Fruit fly (Drosophila melanogaster) whole organism, embryonic: ENCODE data around the gene CG11726.

Experiments
- BtbVII ChIP-seq: fragments of 200-800 bp; sonication (Bioruptor generic); optimal IDR thresholded peaks from 3 replicates; lab custom pipeline; 2017; ENCODE audit warnings: missing biosample characterization, mild to moderate bottlenecking, missing genetic modification characterization
- C15 ChIP-seq: fragments of 200-800 bp; sonication (Bioruptor generic); IDR thresholded peaks from 3 replicates; pipeline ENCODE4 v1.3.6; 2022; ENCODE audit warnings: missing biosample characterization, missing genetic modification characterization
- CG10267 ChIP-seq: fragments of 200-800 bp; sonication (Bioruptor generic); optimal IDR thresholded peaks from 2 replicates; lab custom pipeline; 2018; ENCODE audit warnings: missing biosample characterization, mild to moderate bottlenecking, missing genetic modification characterization, moderate library complexity
- CG10274 ChIP-seq: fragments of 200-800 bp; sonication (Bioruptor generic); optimal IDR thresholded peaks from 3 replicates; lab custom pipeline; 2017; ENCODE audit warnings: missing biosample characterization, mild to moderate bottlenecking, missing genetic modification characterization
- CG10431 ChIP-seq: fragments of 200-800 bp; sonication (Bioruptor generic); optimal IDR thresholded peaks from 3 replicates; lab custom pipeline; 2018; ENCODE audit warnings: missing biosample characterization, mild to moderate bottlenecking, missing genetic modification characterization
- CG10543 ChIP-seq: fragments of 200-800 bp; sonication (Bioruptor generic); optimal IDR thresholded peaks from 3 replicates; lab custom pipeline; 2017; ENCODE audit warnings: missing biosample characterization, mild to moderate bottlenecking, missing genetic modification characterization, moderate library complexity
- CG11085 ChIP-seq: fragments of 200-800 bp; sonication (Bioruptor generic); IDR thresholded peaks from 2 replicates; pipeline ENCODE4 v1.3.6; 2022; ENCODE audit warnings: missing biosample characterization, missing genetic modification characterization
- CG11093 ChIP-seq: fragments of 200-800 bp; sonication (Bioruptor generic); IDR thresholded peaks from 3 replicates; pipeline ENCODE4 v1.3.6; 2022; ENCODE audit warnings: missing biosample characterization, missing genetic modification characterization
- CG11247 ChIP-seq: fragments of 200-800 bp; sonication (Bioruptor generic); IDR thresholded peaks from 2 replicates; pipeline ENCODE4 v1.3.6; 2022; ENCODE audit warnings: missing biosample characterization, missing genetic modification characterization
- CG16863 ChIP-seq: fragments of 200-800 bp; sonication (Bioruptor generic); optimal IDR thresholded peaks from 3 replicates; lab custom pipeline; 2016; ENCODE audit warnings: missing biosample characterization, missing genetic modification characterization
- CG17328 ChIP-seq: fragments of 200-800 bp; sonication (Bioruptor generic); IDR thresholded peaks from 2 replicates; pipeline ENCODE4 v1.3.6; 2022; ENCODE audit warnings: missing biosample characterization, missing genetic modification characterization
- CG2129 ChIP-seq: fragments of 200-800 bp; sonication (Bioruptor generic); IDR thresholded peaks from 2 replicates; pipeline ENCODE4 v1.3.6; 2022; ENCODE audit warnings: missing biosample characterization, missing genetic modification characterization; ENCODE audit not compliant: partially characterized antibody
- CG2199 ChIP-seq: fragments of 200-800 bp; sonication (Bioruptor generic); IDR thresholded peaks from 3 replicates; pipeline ENCODE4 v1.3.6; 2022; ENCODE audit warnings: missing biosample characterization, missing genetic modification characterization
- CG2202 ChIP-seq: fragments of 200-800 bp; sonication (Bioruptor generic); optimal IDR thresholded peaks from 2 replicates; lab custom pipeline; 2018; ENCODE audit warnings: missing biosample characterization, mild to moderate bottlenecking, missing genetic modification characterization
- CG4404 ChIP-seq: fragments of 200-800 bp; sonication (Bioruptor generic); IDR thresholded peaks from 2 replicates; pipeline ENCODE4 v1.3.6; 2022; ENCODE audit warnings: missing biosample characterization, missing genetic modification characterization
- CG5245 ChIP-seq: fragments of 200-800 bp; sonication (Bioruptor generic); optimal IDR thresholded peaks from 3 replicates; lab custom pipeline; 2016; ENCODE audit warnings: missing biosample characterization, missing genetic modification characterization
- CG6854 ChIP-seq: fragments of 200-800 bp; sonication (Bioruptor generic); optimal IDR thresholded peaks from 3 replicates; lab custom pipeline; 2017; ENCODE audit warnings: missing biosample characterization, mild to moderate bottlenecking, missing genetic modification characterization
- CG7357 ChIP-seq: fragments of 200-800 bp; sonication (Bioruptor generic); IDR thresholded peaks from 3 replicates; pipeline ENCODE4 v1.3.6; 2022; ENCODE audit warnings: missing biosample characterization, missing genetic modification characterization
- CG7839 ChIP-seq: fragments of 200-800 bp; sonication (Bioruptor generic); optimal IDR thresholded peaks from 3 replicates; lab custom pipeline; 2018; ENCODE audit warnings: missing biosample characterization, mild to moderate bottlenecking, missing genetic modification characterization, moderate library complexity
- CG8388 ChIP-seq: fragments of 200-800 bp; sonication (Bioruptor generic); optimal IDR thresholded peaks from 2 replicates; lab custom pipeline; 2019; ENCODE audit warnings: missing biosample characterization, mild to moderate bottlenecking, missing genetic modification characterization, moderate library complexity
- CG9797 ChIP-seq: fragments of 200-800 bp; sonication (Bioruptor generic); optimal IDR thresholded peaks from 3 replicates; lab custom pipeline; 2018; ENCODE audit warnings: missing biosample characterization, mild to moderate bottlenecking, missing genetic modification characterization
- CG9876 ChIP-seq: fragments of 200-800 bp; sonication (Bioruptor generic); optimal IDR thresholded peaks from 2 replicates; lab custom pipeline; 2016; ENCODE audit warnings: missing biosample characterization, missing genetic modification characterization
- Chrac-16 ChIP-seq: fragments of 200-800 bp; sonication (Bioruptor generic); optimal IDR thresholded peaks from 3 replicates; lab custom pipeline; 2016; ENCODE audit warnings: missing biosample characterization, missing genetic modification characterization
- Dip2 ChIP-seq: fragments of 200-800 bp; sonication (Bioruptor generic); IDR thresholded peaks from 2 replicates; pipeline ENCODE4 v1.3.6; 2022; ENCODE audit warnings: missing biosample characterization, missing genetic modification characterization
- Hey ChIP-seq: fragments of 200-800 bp; sonication (Bioruptor generic); optimal IDR thresholded peaks from 3 replicates; lab custom pipeline; 2018; ENCODE audit warnings: missing biosample characterization, mild to moderate bottlenecking, missing genetic modification characterization
- HmgZ ChIP-seq: fragments of 200-800 bp; sonication (Bioruptor generic); optimal IDR thresholded peaks from 2 replicates; lab custom pipeline; 2018; ENCODE audit warnings: missing biosample characterization, mild to moderate bottlenecking, missing genetic modification characterization
- Hr39 ChIP-seq: fragments of >200 bp; optimal IDR thresholded peaks from 2 replicates; lab custom pipeline; 2017
- Hsf ChIP-seq: fragments of 200-800 bp; sonication (Bioruptor generic); optimal IDR thresholded peaks from 3 replicates; lab custom pipeline; 2016; ENCODE audit warnings: missing biosample characterization, missing genetic modification characterization
- Meics ChIP-seq: fragments of 200-800 bp; sonication (Bioruptor generic); optimal IDR thresholded peaks from 2 replicates; lab custom pipeline; 2017; ENCODE audit warnings: missing biosample characterization, mild to moderate bottlenecking, missing genetic modification characterization
- Oaz ChIP-seq: fragments of 200-800 bp; sonication (Bioruptor generic); IDR thresholded peaks from 2 replicates; pipeline ENCODE4 v1.3.6; 2022; ENCODE audit warnings: missing biosample characterization, missing genetic modification characterization
- Sry-β ChIP-seq: fragments of 200-800 bp; sonication (Bioruptor generic); optimal IDR thresholded peaks from 2 replicates; lab custom pipeline; 2018; ENCODE audit warnings: missing biosample characterization, mild to moderate bottlenecking, missing genetic modification characterization, moderate library complexity
- Vsx1 ChIP-seq: fragments of 200-800 bp; sonication (Bioruptor generic); optimal IDR thresholded peaks from 2 replicates; lab custom pipeline; 2017; ENCODE audit warnings: missing biosample characterization, mild to moderate bottlenecking, missing genetic modification characterization, missing genetic modification reagents
- chif ChIP-seq, 2 experiments: fragments of 200-800 bp; sonication (Bioruptor generic); optimal IDR thresholded peaks; 3 replicates each; lab custom pipeline; 2016; ENCODE audit warnings: missing biosample characterization in 2 of 2, missing genetic modification characterization in 2 of 2
- crol ChIP-seq: fragments of 200-800 bp; sonication (Bioruptor generic); IDR thresholded peaks from 2 replicates; pipeline ENCODE4 v1.3.6; 2022; ENCODE audit warnings: missing biosample characterization, missing genetic modification characterization
- crp ChIP-seq, 2 experiments: fragments of 200-800 bp; sonication (Bioruptor generic); optimal IDR thresholded peaks; 2 replicates in 1 of 2; 3 replicates in 1 of 2; lab custom pipeline; 2017; ENCODE audit warnings: missing biosample characterization in 2 of 2, missing genetic modification characterization in 2 of 2, mild to moderate bottlenecking in 1 of 2, moderate library complexity in 1 of 2
- dysf ChIP-seq: fragments of 200-800 bp; sonication (Bioruptor generic); IDR thresholded peaks from 3 replicates; pipeline ENCODE4 v1.3.6; 2022; ENCODE audit warnings: missing biosample characterization, missing genetic modification characterization
- ems ChIP-seq: fragments of 200-800 bp; sonication (Bioruptor generic); optimal IDR thresholded peaks from 3 replicates; lab custom pipeline; 2016; ENCODE audit warnings: missing biosample characterization, missing genetic modification characterization
- exex ChIP-seq: fragments of 200-800 bp; sonication (Bioruptor generic); optimal IDR thresholded peaks from 4 replicates; lab custom pipeline; 2018; ENCODE audit warnings: missing biosample characterization, mild to moderate bottlenecking, missing genetic modification characterization, moderate library complexity
- fd3F ChIP-seq: fragments of 200-800 bp; sonication (Bioruptor generic); optimal IDR thresholded peaks from 2 replicates; lab custom pipeline; 2018; ENCODE audit warnings: missing biosample characterization, mild to moderate bottlenecking, missing genetic modification characterization, moderate library complexity
- gcm ChIP-seq: fragments of 200-800 bp; sonication (Bioruptor generic); optimal IDR thresholded peaks from 2 replicates; lab custom pipeline; 2019; ENCODE audit warnings: missing biosample characterization, mild to moderate bottlenecking, missing genetic modification characterization, moderate library complexity
- kay ChIP-seq: fragments of 200-800 bp; sonication (Bioruptor generic); optimal IDR thresholded peaks from 2 replicates; lab custom pipeline; 2016; ENCODE audit warnings: missing biosample characterization, missing genetic modification characterization
- pho ChIP-seq: fragments of 200-800 bp; sonication (Bioruptor generic); optimal IDR thresholded peaks from 2 replicates; lab custom pipeline; 2016; ENCODE audit warnings: missing biosample characterization, missing genetic modification characterization
- scrt ChIP-seq: fragments of 200-800 bp; sonication (Bioruptor generic); optimal IDR thresholded peaks from 2 replicates; lab custom pipeline; 2018; ENCODE audit warnings: missing biosample characterization, mild to moderate bottlenecking, missing genetic modification characterization, moderate library complexity
- tgo ChIP-seq: fragments of 200-800 bp; sonication (Bioruptor generic); IDR thresholded peaks from 3 replicates; pipeline ENCODE4 v1.3.6; 2022; ENCODE audit warnings: missing biosample characterization, missing genetic modification characterization
- tin ChIP-seq: fragments of 200-800 bp; sonication (Bioruptor generic); optimal IDR thresholded peaks from 3 replicates; lab custom pipeline; 2016; ENCODE audit warnings: missing biosample characterization, missing genetic modification characterization
- toy ChIP-seq: fragments of 200-800 bp; sonication (Bioruptor generic); IDR thresholded peaks from 2 replicates; pipeline ENCODE4 v1.3.6; 2022; ENCODE audit warnings: missing biosample characterization, missing genetic modification characterization
- tup ChIP-seq: fragments of 200-800 bp; sonication (Bioruptor generic); optimal IDR thresholded peaks from 2 replicates; lab custom pipeline; 2016; ENCODE audit warnings: missing biosample characterization, mild to moderate bottlenecking, missing genetic modification characterization, moderate library complexity
- vvl ChIP-seq: fragments of 200-800 bp; sonication (Bioruptor generic); IDR thresholded peaks from 2 replicates; pipeline ENCODE4 v1.3.6; 2022; ENCODE audit warnings: missing biosample characterization, missing genetic modification characterization
- yki ChIP-seq: fragments of >200 bp; optimal IDR thresholded peaks from 3 replicates; lab custom pipeline; 2018
- zen2 ChIP-seq: fragments of 200-800 bp; sonication (Bioruptor generic); IDR thresholded peaks from 3 replicates; pipeline ENCODE4 v1.3.6; 2022; ENCODE audit warnings: missing biosample characterization, missing genetic modification characterization; ENCODE audit not compliant: partially characterized antibody

CG11726 gene

DNA sequence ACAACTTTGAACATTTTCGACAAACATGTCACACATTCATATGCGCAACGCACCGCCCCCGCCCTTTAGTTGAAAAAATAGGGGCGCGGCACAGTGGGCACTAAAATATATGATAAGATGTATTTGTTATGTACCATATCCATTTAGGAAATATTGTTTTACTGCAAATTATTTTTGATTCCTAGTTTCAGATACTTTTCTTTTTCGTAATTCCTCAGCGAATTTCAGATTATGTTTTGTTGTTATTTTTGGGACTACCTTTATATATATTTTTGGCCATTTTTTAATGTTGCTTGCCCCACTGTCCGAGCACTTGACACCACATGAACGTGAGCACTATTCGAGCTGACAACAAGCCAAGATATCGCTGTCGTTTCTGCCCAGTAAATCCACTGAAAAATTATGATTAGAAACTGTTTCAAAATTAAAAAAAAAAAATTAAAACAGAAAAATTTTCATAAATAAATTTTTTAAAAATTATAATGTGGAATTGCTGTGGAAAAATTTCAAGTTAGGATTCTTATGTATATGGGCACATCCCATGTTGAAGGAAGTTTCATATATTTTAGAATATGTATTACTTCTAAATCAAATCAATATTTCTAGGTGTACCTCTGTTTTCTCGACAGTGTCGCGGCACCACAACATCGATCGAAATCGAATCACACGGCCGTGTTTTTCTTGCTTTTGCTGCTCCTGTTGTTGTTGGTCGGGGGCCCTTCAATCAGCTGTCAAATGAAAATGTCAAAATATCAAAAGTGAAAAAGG lies 23.0 kb downstream of the CG11726 start (continued):
- TF ChIP-seq scrt (peak; percentile 68), Hsf (GFP tag; lab: Kevin White, UChicago) (peak; percentile 74), fd3F (peak; percentile 80), CG10543 (GFP tag; lab: Kevin White, UChicago) (peak; percentile 90), CG10431 (GFP tag; lab: Kevin White, UChicago) (peak; percentile 58), Meics (GFP tag; lab: Kevin White, UChicago) (peak; percentile 89), CG11093 (GFP tag; lab: Robert Waterston, UW) (peak; percentile 83), Dip2 (GFP tag; lab: Robert Waterston, UW) (peak; percentile 51; the same call in 1 of the 2 replicates), HmgZ (tag; lab: Kevin White, UChicago) (peak; percentile 19), CG10267 (peak; percentile 88), CG7839 (tag; lab: Kevin White, UChicago) (peak; percentile 94), Vsx1 (GFP tag; lab: Kevin White, UChicago) (peak; percentile 61), Oaz (GFP tag; lab: Robert Waterston, UW) (peak; percentile 69), BtbVII (GFP tag; lab: Kevin White, UChicago) (peak; percentile 78), vvl (GFP tag; lab: Robert Waterston, UW) (peak; percentile 95), yki (lab: Kevin White, UChicago) (no peak), exex (tag; lab: Kevin White, UChicago) (peak; percentile 59), tgo (GFP tag; lab: Robert Waterston, UW) (peak; percentile 92), pho (GFP tag; lab: Kevin White, UChicago) (peak; percentile 25), chif (GFP tag; optimal IDR thresholded peaks at IDR 0.05; lab: Kevin White, UChicago) (peak; percentile 54 to 79), CG5245 (peak; percentile 86), CG11085 (GFP tag; lab: Robert Waterston, UW) (peak; percentile 39; the same call in 1 of the 2 replicates), zen2 (GFP tag; lab: Robert Waterston, UW) (no peak), gcm (GFP tag; lab: Kevin White, UChicago) (peak; percentile 91), tin (GFP tag; lab: Kevin White, UChicago) (peak; percentile 83), CG2202 (peak; percentile 61), CG4404 (GFP tag; lab: Robert Waterston, UW) (peak; percentile 85), CG8388 (peak; percentile 91), crol (GFP tag; lab: Robert Waterston, UW) (no peak), CG2199 (GFP tag; lab: Robert Waterston, UW) (no peak), dysf (GFP tag; lab: Robert Waterston, UW) (peak; percentile 95), CG7357 (GFP tag; lab: Robert Waterston, UW) (peak; percentile 85), ems (GFP tag; lab: Kevin White, UChicago) (peak; percentile 83), CG17328 (GFP tag; lab: Robert Waterston, UW) (peak; percentile 80), Chrac-16 (GFP tag; lab: Kevin White, UChicago) (peak; percentile 71), Sry-β (GFP tag; lab: Kevin White, UChicago) (peak; percentile 64), Hey (no peak), CG9797 (no peak), CG16863 (GFP tag; lab: Kevin White, UChicago) (peak; percentile 73), Hr39 (lab: Kevin White, UChicago) (no peak), CG9876 (peak; percentile 16), CG6854 (GFP tag; lab: Kevin White, UChicago) (peak; percentile 70), CG11247 (peak; percentile 87), tup (GFP tag; lab: Kevin White, UChicago) (peak; percentile 20), CG2129 (no peak), toy (peak; percentile 76), kay (GFP tag; lab: Kevin White, UChicago) (peak; percentile 46), crp (GFP tag; optimal IDR thresholded peaks at IDR 0.05; lab: Kevin White, UChicago) (peak in 1 of 2 experiments; percentile 50), C15 (0 out of 3 replicates have a peak, but pooled peaks have one; percentile 40), CG10274 (GFP tag; lab: Kevin White, UChicago) (peak; percentile 41)
